Worm (Caenorhabditis elegans): ENCODE results near the gene B0496.2.

The B0496.2 gene

ce11 chrIV:7486201-7486947 is 38.7 kb downstream of the B0496.2 start, which contains the start of the genes his-61 and his-62:
Gene his-61, minus strand, starts transcription at chrIV:7486217.
Gene his-62, plus strand, starts transcription at chrIV:7486545.
- no peak for TF ChIP-seq unc-62 (GFP tag; optimal IDR thresholded peaks at IDR 0.05)

DNA sequence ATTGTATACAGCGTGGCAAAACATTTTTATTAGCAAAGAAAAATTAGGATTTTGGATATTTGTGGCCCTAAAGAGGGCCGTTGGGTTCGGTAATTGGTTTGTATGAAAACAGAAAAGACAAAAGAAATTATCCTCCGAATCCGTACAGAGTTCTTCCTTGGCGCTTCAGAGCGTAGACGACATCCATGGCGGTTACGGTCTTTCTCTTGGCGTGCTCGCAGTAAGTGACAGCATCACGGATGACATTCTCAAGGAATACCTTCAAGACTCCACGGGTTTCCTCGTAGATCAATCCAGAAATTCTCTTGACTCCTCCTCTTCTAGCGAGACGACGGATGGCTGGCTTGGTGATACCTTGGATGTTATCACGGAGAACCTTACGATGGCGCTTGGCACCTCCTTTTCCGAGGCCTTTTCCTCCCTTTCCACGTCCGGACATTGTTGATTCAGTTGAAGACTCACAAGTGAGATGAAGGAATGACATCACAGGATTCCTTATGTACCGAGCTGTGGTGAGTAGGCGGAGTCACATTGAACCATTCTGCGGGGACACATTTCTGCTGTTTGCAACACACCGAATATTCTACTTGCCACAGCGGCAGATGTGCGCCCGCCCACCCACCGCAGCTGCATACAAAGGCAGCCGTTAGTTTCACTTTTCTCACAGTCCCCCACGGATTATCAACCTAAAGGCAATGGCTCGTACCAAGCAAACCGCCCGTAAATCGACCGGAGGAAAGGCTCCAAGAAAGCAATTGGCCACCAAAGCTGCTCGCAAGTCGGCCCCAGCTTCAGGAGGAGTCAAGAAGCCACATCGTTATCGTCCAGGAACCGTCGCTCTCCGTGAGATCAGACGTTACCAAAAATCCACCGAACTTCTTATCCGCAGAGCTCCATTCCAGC is 40.1 kb downstream of the B0496.2 start, which contains the start of the genes his-60 and his-59:
Gene his-60 (minus strand): TSS at position 439 of the 903 bp plus-strand sequence.
Gene his-59 (plus strand): TSS at position 696 of the 903 bp plus-strand sequence.
- no peak for TF ChIP-seq unc-62 (GFP tag; optimal IDR thresholded peaks at IDR 0.05)

DNA sequence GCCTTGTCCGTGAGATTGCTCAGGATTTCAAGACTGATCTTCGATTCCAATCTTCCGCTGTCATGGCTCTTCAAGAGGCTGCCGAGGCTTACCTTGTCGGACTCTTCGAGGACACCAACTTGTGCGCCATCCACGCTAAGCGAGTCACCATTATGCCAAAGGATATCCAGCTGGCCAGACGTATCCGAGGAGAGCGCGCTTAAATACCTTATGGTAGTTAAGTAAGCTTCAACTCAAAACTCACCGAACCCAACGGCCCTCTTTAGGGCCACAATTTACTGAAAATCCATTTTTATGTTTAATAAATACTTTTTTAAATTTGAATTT is 40.8 kb downstream of the B0496.2 start:
- no peak for TF ChIP-seq unc-62 (GFP tag; optimal IDR thresholded peaks at IDR 0.05)

ce11 chrIV:7491464-7491863 is 43.8 kb downstream of the B0496.2 start, which contains the start of gene F55G1.1:
Gene F55G1.1, plus strand, starts transcription at chrIV:7491764.
- TF ChIP-seq unc-62 (GFP tag; optimal IDR thresholded peaks at IDR 0.05), result no peak

DNA sequence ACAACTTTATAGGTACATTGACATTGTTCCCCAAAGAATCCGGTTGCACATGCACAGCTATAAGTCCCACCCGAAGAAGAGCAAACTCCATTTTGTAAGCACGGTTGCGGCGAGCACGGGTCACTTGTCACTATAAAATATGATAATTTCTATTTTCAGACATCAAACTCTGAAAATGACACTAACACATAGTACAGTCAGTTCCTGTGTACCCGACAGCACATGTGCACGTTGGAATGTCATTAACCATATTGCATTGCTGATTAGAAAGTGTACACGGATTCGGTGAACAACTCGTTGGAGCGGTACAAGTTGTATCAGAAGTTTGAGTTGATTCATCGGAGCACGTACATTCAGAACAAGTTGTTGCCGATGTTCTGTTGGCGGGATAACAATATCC is 49.5 kb downstream of the B0496.2 start:
- TF ChIP-seq unc-62 (GFP tag; optimal IDR thresholded peaks at IDR 0.05), result no peak

DNA sequence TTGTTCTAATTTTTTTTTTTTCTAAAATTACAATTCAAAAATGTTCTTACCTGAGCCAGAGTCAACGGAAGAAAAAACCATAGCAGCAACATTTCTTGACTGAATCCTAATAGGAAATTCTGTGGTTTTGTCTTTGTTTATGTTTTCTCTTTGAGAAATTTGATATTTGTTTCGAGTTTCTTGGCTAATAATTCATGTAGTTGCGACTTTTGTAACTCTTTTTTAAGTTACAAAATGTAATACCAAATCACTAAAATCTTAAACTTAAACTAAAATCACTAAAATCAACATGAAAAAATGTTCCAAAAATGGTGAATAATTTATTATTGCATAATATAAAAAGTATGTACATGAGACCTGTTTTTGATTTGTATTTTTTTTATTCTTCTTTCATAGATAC is 50.1 kb downstream of the B0496.2 start, which contains the start of gene egas-4:
Gene egas-4 (minus strand): TSS at position 101 of the 400 bp plus-strand sequence.
- no peak for TF ChIP-seq unc-62 (GFP tag; optimal IDR thresholded peaks at IDR 0.05)
